Worm (Caenorhabditis elegans): ENCODE data around the gene srj-25.

ce11 chrV:699489-700129 is 36.5 kb downstream of the srj-25 start, which contains the start of the genes ugt-29 and srx-5:
- no peak for TF ChIP-seq ztf-29 (GFP tag; IDR thresholded peaks at IDR 0.05)
- no peak for TF ChIP-seq tab-1 (GFP tag; IDR thresholded peaks at IDR 0.05)
- no peak for TF ChIP-seq flt-1 (GFP tag; IDR thresholded peaks at IDR 0.05)
- TF ChIP-seq klf-2 (GFP tag; conservative IDR thresholded peaks at IDR 0.05) = no peak

All from whole organism, midembryonic.